Worm (Caenorhabditis elegans): ENCODE measurements around the gene ifa-1.

DNA sequence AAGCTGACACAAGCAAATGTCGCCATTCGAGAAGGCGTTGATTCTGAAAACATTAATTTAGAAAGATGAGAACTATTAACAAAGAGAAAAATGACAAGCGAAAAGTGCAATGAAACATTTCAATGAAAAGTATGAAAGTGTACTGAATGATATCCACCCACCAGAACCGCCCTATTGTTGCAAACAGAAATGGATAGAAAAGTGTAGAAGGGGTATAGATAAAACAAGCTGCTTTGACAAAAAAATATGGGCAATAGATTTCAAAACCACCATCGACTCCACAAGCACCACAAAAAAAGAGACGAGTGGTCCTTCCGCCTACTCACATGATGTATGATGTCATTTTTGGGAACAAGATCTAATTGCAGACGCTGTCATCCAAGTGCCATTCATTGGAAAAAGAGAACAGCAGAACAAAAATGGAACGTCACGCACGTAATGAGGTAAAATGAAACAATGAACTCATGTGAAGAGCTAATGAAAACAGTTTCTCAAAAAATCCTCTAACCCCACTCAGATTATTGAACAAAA lies 30.3 kb upstream of the ifa-1 start, which contains the start of gene C34F6.10:
- TF ChIP-seq pqm-1 (tag; optimal IDR thresholded peaks at IDR 0.05): no peak
- no peak for TF ChIP-seq ceh-82 (tag; optimal IDR thresholded peaks at IDR 0.05)

Measured in whole organism, L1 larva.